Worm (Caenorhabditis elegans) whole organism, dauer: ENCODE data around the gene str-1.

Experiments
- unc-62 ChIP-seq: sonication (generic microtip); optimal IDR thresholded peaks from 2 replicates; lab custom pipeline; 2017; ENCODE audit warnings: missing biosample characterization, missing genetic modification reagents, missing genetic modification characterization

Gene str-1

ce11 chrIV:7203696-7204095, 30.1 kb downstream of the str-1 start, which contains the start of gene R13A1.3:
R13A1.3 (plus strand) TSS chrIV:7203996.
- no peak for TF ChIP-seq unc-62 (GFP tag; lab: Kevin White, UChicago)

- TF ChIP-seq unc-62 (GFP tag; lab: Kevin White, UChicago): no peak
Measured at ce11 chrIV:7205969-7206368, 32.4 kb downstream of the str-1 start, which contains the start of gene kcc-1. kcc-1 (plus strand) TSS chrIV:7206269.

ce11 chrIV:7208961-7209360, 35.4 kb downstream of the str-1 start:
- TF ChIP-seq unc-62 (GFP tag; lab: Kevin White, UChicago): no peak

DNA sequence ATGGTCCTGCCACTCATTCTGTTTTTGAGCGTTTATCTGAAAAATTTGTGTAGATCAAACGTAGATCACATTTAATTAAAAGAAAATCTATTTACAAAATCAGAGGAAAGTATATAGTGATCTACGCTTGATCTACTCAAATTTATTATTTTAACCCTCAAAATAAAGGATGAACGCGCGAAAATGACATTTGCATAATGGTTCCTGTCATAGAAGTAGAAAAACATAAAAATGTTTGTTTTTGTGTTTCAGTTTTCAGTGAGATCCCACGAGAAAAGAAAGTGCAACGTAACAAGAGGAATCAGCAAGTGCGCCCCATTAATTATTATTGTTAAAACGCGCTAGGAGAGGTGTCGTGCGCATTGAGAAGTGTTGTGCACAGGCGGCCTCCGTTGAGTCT, 37.7 kb downstream of the str-1 start:
- TF ChIP-seq unc-62 (GFP tag; lab: Kevin White, UChicago): no peak

- no peak for TF ChIP-seq unc-62 (GFP tag; lab: Kevin White, UChicago)
Measured at ce11 chrIV:7212769-7213168, 39.2 kb downstream of the str-1 start.

DNA sequence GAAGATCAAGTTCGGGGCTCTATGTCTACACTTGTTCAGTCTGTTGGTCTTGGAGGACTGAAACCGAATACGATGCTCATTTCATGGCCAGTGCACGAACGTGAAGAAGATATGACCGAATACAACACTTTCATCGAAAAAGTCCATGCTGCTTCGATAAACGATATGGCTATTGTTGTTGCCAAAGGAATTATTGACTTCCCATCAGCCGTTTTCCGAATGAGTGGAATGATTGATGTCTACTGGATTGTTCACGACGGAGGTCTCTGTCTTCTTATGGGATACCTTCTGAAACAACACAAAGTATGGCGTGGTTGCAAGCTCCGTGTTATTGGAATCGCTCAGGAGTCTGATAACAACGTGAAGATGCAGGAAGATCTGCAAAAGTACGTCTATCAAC, 42.6 kb downstream of the str-1 start:
- no peak for TF ChIP-seq unc-62 (GFP tag; lab: Kevin White, UChicago)

ce11 chrIV:7219398-7220087, 46.0 kb downstream of the str-1 start, which contains the start of the genes glb-23 and R13A1.1:
glb-23 (minus strand) TSS chrIV:7219498.
R13A1.1 (plus strand) TSS chrIV:7220037.
- TF ChIP-seq unc-62 (GFP tag; lab: Kevin White, UChicago): no peak

- no peak for TF ChIP-seq unc-62 (GFP tag; lab: Kevin White, UChicago)
Measured at ce11 chrIV:7222088-7222487, 48.5 kb downstream of the str-1 start.
